Worm (Caenorhabditis elegans) whole organism, young adult: ENCODE measurements around the gene W03A5.1.

Source experiments
- B0261.1 ChIP-seq: sonication (generic microtip); optimal IDR thresholded peaks from 2 replicates; lab custom pipeline; 2016; ENCODE audit warnings: mild to moderate bottlenecking, missing genetic modification characterization, moderate library complexity, missing compliant biosample characterization
- C06A6.2 ChIP-seq: fragments of 200-800 bp; sonication (Bioruptor generic); conservative IDR thresholded peaks from 2 replicates; pipeline ENCODE4 v1.3.6; 2022; ENCODE audit warnings: missing genetic modification characterization, missing compliant biosample characterization
- F10E7.11 ChIP-seq: sonication (generic microtip); optimal IDR thresholded peaks from 2 replicates; lab custom pipeline; 2017; ENCODE audit warnings: mild to moderate bottlenecking, missing genetic modification characterization, moderate library complexity, missing compliant biosample characterization
- F33H1.4 ChIP-seq: fragments of 200-800 bp; sonication (Bioruptor generic); IDR thresholded peaks from 2 replicates; pipeline ENCODE4 v1.3.6; 2022; ENCODE audit warnings: missing genetic modification reagents, missing genetic modification characterization, missing compliant biosample characterization
- F37B4.10 ChIP-seq: fragments of 200-800 bp; sonication (Bioruptor generic); IDR thresholded peaks from 2 replicates; pipeline ENCODE4 v1.3.6; 2022; ENCODE audit warnings: missing genetic modification characterization, missing compliant biosample characterization
- F39B2.1 ChIP-seq: fragments of 200-800 bp; sonication (Bioruptor generic); IDR thresholded peaks from 2 replicates; pipeline ENCODE4 v1.3.6; 2022; ENCODE audit warnings: missing genetic modification reagents, missing genetic modification characterization, missing compliant biosample characterization
- F49E8.2 ChIP-seq: sonication (generic microtip); optimal IDR thresholded peaks from 3 replicates; lab custom pipeline; 2017; ENCODE audit warnings: missing genetic modification characterization, mild to moderate bottlenecking, missing compliant biosample characterization, antibody characterized with exemption, moderate library complexity; ENCODE audit not compliant: insufficient read depth
- K12H6.12 ChIP-seq: fragments of 200-800 bp; sonication (Bioruptor generic); optimal IDR thresholded peaks from 2 replicates; lab custom pipeline; 2018; ENCODE audit warnings: mild to moderate bottlenecking, missing genetic modification characterization, missing compliant biosample characterization
- ama-1 ChIP-seq, 3 experiments: fragments of 150-350 bp in 1 of 3; sonication (generic microtip) in 2 of 3; optimal IDR thresholded peaks; 2 replicates each; lab custom pipeline; 2014 to 2018; ENCODE audit warnings: missing biosample characterization in 2 of 3, missing genetic modification characterization in 2 of 3, missing genetic modification reagents in 2 of 3
- aptf-2 ChIP-seq: fragments of 200-800 bp; sonication (Bioruptor generic); conservative IDR thresholded peaks from 2 replicates; pipeline ENCODE4 v1.3.6; 2022; ENCODE audit warnings: missing genetic modification reagents, missing genetic modification characterization, missing compliant biosample characterization
- atf-7 ChIP-seq: sonication (generic microtip); optimal IDR thresholded peaks from 2 replicates; lab custom pipeline; 2017; ENCODE audit warnings: mild to moderate bottlenecking, missing genetic modification characterization, missing compliant biosample characterization
- attf-3 ChIP-seq: fragments of 200-800 bp; sonication (Bioruptor generic); conservative IDR thresholded peaks from 2 replicates; pipeline ENCODE4 v1.3.6; 2022; ENCODE audit warnings: missing genetic modification reagents, missing genetic modification characterization, missing compliant biosample characterization
- attf-5 ChIP-seq: fragments of 200-800 bp; sonication (Bioruptor generic); optimal IDR thresholded peaks from 2 replicates; lab custom pipeline; 2018; ENCODE audit warnings: mild to moderate bottlenecking, missing genetic modification characterization, missing compliant biosample characterization
- bed-2 ChIP-seq: fragments of 200-800 bp; sonication (Bioruptor generic); IDR thresholded peaks from 2 replicates; pipeline ENCODE4 v1.3.6; 2022; ENCODE audit warnings: missing genetic modification reagents, missing genetic modification characterization, missing compliant biosample characterization
- cebp-2 ChIP-seq: fragments of 200-800 bp; sonication (Bioruptor generic); IDR thresholded peaks from 2 replicates; pipeline ENCODE4 v1.3.6; 2022; ENCODE audit warnings: missing genetic modification characterization, missing compliant biosample characterization
- ceh-79 ChIP-seq: sonication (generic microtip); optimal IDR thresholded peaks from 2 replicates; lab custom pipeline; 2017; ENCODE audit warnings: mild to moderate bottlenecking, missing genetic modification characterization, missing compliant biosample characterization
- ceh-91 ChIP-seq: fragments of 200-800 bp; sonication (Bioruptor generic); IDR thresholded peaks from 2 replicates; pipeline ENCODE4 v1.3.6; 2022; ENCODE audit warnings: missing genetic modification reagents, missing genetic modification characterization, missing compliant biosample characterization
- chd-7 ChIP-seq: sonication (generic microtip); optimal IDR thresholded peaks from 2 replicates; lab custom pipeline; 2016; ENCODE audit warnings: mild to moderate bottlenecking, missing genetic modification characterization, moderate library complexity, missing compliant biosample characterization
- die-1 ChIP-seq: sonication (generic microtip); optimal IDR thresholded peaks from 2 replicates; lab custom pipeline; 2016; ENCODE audit warnings: missing genotype, mild to moderate bottlenecking, missing genetic modification characterization, missing compliant biosample characterization
- dpl-1 ChIP-seq: fragments of 150-350 bp; optimal IDR thresholded peaks from 2 replicates; lab custom pipeline; 2014; ENCODE audit warnings: missing biosample characterization, missing genetic modification reagents, missing genetic modification characterization
- egl-18 ChIP-seq: fragments of 200-800 bp; sonication (Bioruptor generic); IDR thresholded peaks from 2 replicates; pipeline ENCODE4 v1.3.6; 2022; ENCODE audit warnings: missing genetic modification reagents, missing genetic modification characterization, missing compliant biosample characterization
- egrh-3 ChIP-seq: fragments of 200-800 bp; sonication (Bioruptor generic); IDR thresholded peaks from 2 replicates; pipeline ENCODE4 v1.3.6; 2022; ENCODE audit warnings: missing genetic modification reagents, missing genetic modification characterization, missing compliant biosample characterization
- ekl-4 ChIP-seq: fragments of 200-800 bp; sonication (Bioruptor generic); IDR thresholded peaks from 2 replicates; pipeline ENCODE4 v1.3.6; 2022; ENCODE audit warnings: missing genetic modification reagents, missing genetic modification characterization, missing compliant biosample characterization
- hlh-26 ChIP-seq: fragments of 200-800 bp; sonication (Bioruptor generic); conservative IDR thresholded peaks from 2 replicates; pipeline ENCODE4 v1.3.6; 2022; ENCODE audit warnings: missing genetic modification reagents, missing genetic modification characterization, missing compliant biosample characterization
- hmg-1.2 ChIP-seq: fragments of 200-800 bp; sonication (Bioruptor generic); IDR thresholded peaks from 2 replicates; pipeline ENCODE4 v1.3.6; 2022; ENCODE audit warnings: missing genetic modification reagents, missing genetic modification characterization, missing compliant biosample characterization
- hrde-1 ChIP-seq: sonication (generic microtip); optimal IDR thresholded peaks from 2 replicates; lab custom pipeline; 2016; ENCODE audit warnings: missing genetic modification characterization, mild to moderate bottlenecking, missing compliant biosample characterization, moderate library complexity, missing genotype, missing genetic modification reagents, borderline replicate concordance
- hsf-1 ChIP-seq: fragments of 200-800 bp; sonication (Bioruptor generic); IDR thresholded peaks from 2 replicates; pipeline ENCODE4 v1.3.6; 2022; ENCODE audit warnings: missing genetic modification reagents, missing genetic modification characterization, missing compliant biosample characterization
- lag-1 ChIP-seq: fragments of 200-800 bp; sonication (Bioruptor generic); IDR thresholded peaks from 2 replicates; pipeline ENCODE4 v1.3.6; 2022; ENCODE audit warnings: missing genetic modification reagents, missing genetic modification characterization, missing compliant biosample characterization
- lin-40 ChIP-seq: sonication (generic microtip); optimal IDR thresholded peaks from 2 replicates; lab custom pipeline; 2016; ENCODE audit warnings: missing genetic modification characterization, mild to moderate bottlenecking, missing compliant biosample characterization, missing genotype, missing genetic modification reagents
- lin-54 ChIP-seq: fragments of 200-800 bp; sonication (Bioruptor generic); optimal IDR thresholded peaks from 2 replicates; lab custom pipeline; 2018; ENCODE audit warnings: mild to moderate bottlenecking, missing genetic modification characterization, missing compliant biosample characterization
- lsl-1 ChIP-seq: fragments of 200-800 bp; sonication (Bioruptor generic); optimal IDR thresholded peaks from 2 replicates; lab custom pipeline; 2018; ENCODE audit warnings: mild to moderate bottlenecking, missing genetic modification characterization, moderate library complexity, missing compliant biosample characterization
- lsy-27 ChIP-seq: sonication (generic microtip); optimal IDR thresholded peaks from 2 replicates; lab custom pipeline; 2017; ENCODE audit warnings: missing genetic modification characterization, mild to moderate bottlenecking, missing compliant biosample characterization, antibody characterized with exemption, missing genotype, borderline replicate concordance; ENCODE audit not compliant: insufficient read depth
- nfya-1 ChIP-seq: sonication (generic microtip); optimal IDR thresholded peaks from 2 replicates; lab custom pipeline; 2017; ENCODE audit warnings: antibody characterized with exemption, missing compliant biosample characterization, missing genetic modification characterization, borderline replicate concordance; ENCODE audit not compliant: insufficient read depth
- nfya-2 ChIP-seq: fragments of 200-800 bp; sonication (Bioruptor generic); IDR thresholded peaks from 2 replicates; pipeline ENCODE4 v1.3.6; 2022; ENCODE audit warnings: missing genetic modification reagents, missing genetic modification characterization, missing compliant biosample characterization
- pbrm-1 ChIP-seq: fragments of 200-800 bp; sonication (Bioruptor generic); IDR thresholded peaks from 2 replicates; pipeline ENCODE4 v1.3.6; 2022; ENCODE audit warnings: missing genetic modification reagents, missing genetic modification characterization, missing compliant biosample characterization
- pha-4 ChIP-seq: fragments of 150-350 bp; sonication (generic microtip); optimal IDR thresholded peaks from 2 replicates; lab custom pipeline; 2014; ENCODE audit warnings: missing biosample characterization, missing genetic modification reagents, missing genetic modification characterization
- repo-1 ChIP-seq: sonication (generic microtip); optimal IDR thresholded peaks from 2 replicates; lab custom pipeline; 2017; ENCODE audit warnings: mild to moderate bottlenecking, missing genetic modification characterization, missing compliant biosample characterization
- snpc-1.1 ChIP-seq: sonication (generic microtip); optimal IDR thresholded peaks from 2 replicates; lab custom pipeline; 2017; ENCODE audit warnings: missing genetic modification characterization, mild to moderate bottlenecking, missing compliant biosample characterization, antibody characterized with exemption, moderate library complexity, missing genotype, missing genetic modification reagents; ENCODE audit not compliant: insufficient read depth
- snpc-1.3 ChIP-seq: sonication (generic microtip); optimal IDR thresholded peaks from 2 replicates; lab custom pipeline; 2017; ENCODE audit warnings: missing genetic modification characterization, mild to moderate bottlenecking, missing compliant biosample characterization, antibody characterized with exemption, moderate library complexity, missing genotype, missing genetic modification reagents; ENCODE audit not compliant: insufficient read depth
- snpc-4 ChIP-seq, 5 experiments: fragments of 150-350 bp in 1 of 5; sonication (generic microtip) in 4 of 5; optimal IDR thresholded peaks; 2 replicates each; lab custom pipeline; 2014 to 2018; ENCODE audit warnings: missing genetic modification characterization in 5 of 5, missing biosample characterization in 3 of 5, antibody characterized with exemption in 2 of 5, mild to moderate bottlenecking in 2 of 5, missing compliant biosample characterization in 2 of 5, missing genotype in 2 of 5, moderate library complexity in 2 of 5, missing genetic modification reagents in 1 of 5
- tbp1 ChIP-seq: fragments of 200-800 bp; sonication (Bioruptor generic); optimal IDR thresholded peaks from 2 replicates; lab custom pipeline; 2018; ENCODE audit warnings: mild to moderate bottlenecking, missing genetic modification characterization, missing compliant biosample characterization
- ztf-26 ChIP-seq: sonication (generic microtip); optimal IDR thresholded peaks from 2 replicates; lab custom pipeline; 2017; ENCODE audit warnings: missing genetic modification characterization, missing compliant biosample characterization

Gene W03A5.1

DNA sequence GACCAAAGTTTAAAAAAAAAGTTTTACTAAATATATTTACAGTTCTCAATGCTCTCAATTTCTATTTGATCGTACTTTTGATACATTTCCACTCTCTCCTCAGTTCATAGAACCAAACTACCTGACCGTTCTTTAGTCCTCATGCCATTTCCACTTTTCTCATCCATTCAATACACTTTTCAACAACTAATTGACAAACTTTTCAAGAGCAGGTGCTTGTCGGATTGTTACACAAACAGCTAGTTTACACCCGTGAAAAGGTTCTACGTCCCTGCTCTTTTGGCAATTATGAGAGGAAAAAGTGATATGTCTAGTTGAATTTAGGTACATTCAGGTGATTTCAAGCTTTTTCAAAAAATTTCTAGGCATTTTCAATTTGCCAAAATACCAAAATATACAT is 10.2 kb downstream of the W03A5.1 start:
- TF ChIP-seq hsf-1 (GFP tag; lab: Robert Waterston, UW) = no peak
- TF ChIP-seq egl-18 (GFP tag; lab: Robert Waterston, UW) = no peak
- TF ChIP-seq snpc-4 (GFP tag; optimal IDR thresholded peaks at IDR 0.05; lab: Kevin White, UChicago) = no peak
- no peak for TF ChIP-seq snpc-4 (tag; optimal IDR thresholded peaks at IDR 0.05; lab: Kevin White, UChicago)
- no peak for TF ChIP-seq attf-5 (GFP tag; lab: Kevin White, UChicago)
- TF ChIP-seq C06A6.2 (GFP tag; lab: Robert Waterston, UW) = no peak
- TF ChIP-seq hrde-1 (tag; lab: Kevin White, UChicago) = no peak
- no peak for TF ChIP-seq F37B4.10 (GFP tag; lab: Robert Waterston, UW)
- TF ChIP-seq repo-1 (tag; lab: Kevin White, UChicago) = no peak
- no peak for TF ChIP-seq lag-1 (GFP tag; lab: Robert Waterston, UW)
- no peak for TF ChIP-seq lsl-1 (GFP tag; lab: Kevin White, UChicago)
- no peak for TF ChIP-seq nfya-1 (tag; lab: Kevin White, UChicago)
- no peak for TF ChIP-seq ama-1 (optimal IDR thresholded peaks at IDR 0.05; lab: Kevin White, UChicago)
- TF ChIP-seq ama-1 (GFP tag; optimal IDR thresholded peaks at IDR 0.05; lab: Kevin White, UChicago) = no peak
- no peak for TF ChIP-seq snpc-1.1 (tag; lab: Kevin White, UChicago)
- no peak for TF ChIP-seq K12H6.12 (tag; lab: Kevin White, UChicago)
- no peak for TF ChIP-seq hmg-1.2 (GFP tag; lab: Robert Waterston, UW)
- no peak for TF ChIP-seq tbp1
- no peak for TF ChIP-seq pha-4

DNA sequence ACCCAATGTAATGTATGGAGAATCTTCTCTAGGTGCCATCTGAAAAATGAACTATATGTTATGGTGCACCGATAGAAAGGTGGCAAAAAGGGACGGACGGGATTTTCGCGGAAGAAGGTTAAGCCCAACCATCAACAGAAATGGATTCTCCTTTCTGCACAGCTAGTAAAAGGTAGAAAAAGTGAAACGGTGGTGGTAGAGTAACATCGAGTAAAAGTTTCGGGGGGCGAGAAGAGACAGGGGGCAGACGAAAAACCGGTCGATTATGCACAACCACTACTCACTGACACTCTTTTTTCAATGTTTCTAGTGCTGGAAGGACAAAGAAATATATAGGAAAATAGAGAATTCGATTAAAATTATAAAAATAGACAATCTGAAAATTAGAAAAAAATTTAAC is 11.8 kb downstream of the W03A5.1 start:
- TF ChIP-seq pha-4 (no peak), egrh-3 (GFP tag; lab: Robert Waterston, UW) (no peak), attf-3 (GFP tag; lab: Robert Waterston, UW) (no peak), snpc-1.3 (tag; lab: Kevin White, UChicago) (no peak), ceh-79 (tag; lab: Kevin White, UChicago) (no peak), dpl-1 (GFP tag; lab: Kevin White, UChicago) (no peak)

- TF ChIP-seq snpc-1.1 (tag; lab: Kevin White, UChicago) = no peak
- no peak for TF ChIP-seq pbrm-1 (GFP tag; lab: Robert Waterston, UW)
- no peak for TF ChIP-seq hlh-26
- no peak for TF ChIP-seq bed-2 (GFP tag; lab: Robert Waterston, UW)
- TF ChIP-seq cebp-2 (GFP tag; lab: Robert Waterston, UW) = no peak
- TF ChIP-seq lin-54 (GFP tag; lab: Kevin White, UChicago) = no peak
- TF ChIP-seq F33H1.4 = no peak
- no peak for TF ChIP-seq aptf-2 (GFP tag; lab: Robert Waterston, UW)
- no peak for TF ChIP-seq F49E8.2 (tag; lab: Kevin White, UChicago)
- no peak for TF ChIP-seq F39B2.1 (GFP tag; lab: Robert Waterston, UW)
- no peak for TF ChIP-seq F10E7.11 (tag; lab: Kevin White, UChicago)
- TF ChIP-seq lag-1 (GFP tag; lab: Robert Waterston, UW) = no peak
Observed at ce11 chrIII:5420276-5420675, 12.6 kb downstream of the W03A5.1 start.

ce11 chrIII:5421406-5421805 is 13.7 kb downstream of the W03A5.1 start:
- no peak for TF ChIP-seq chd-7 (tag; lab: Kevin White, UChicago)
- TF ChIP-seq F33H1.4 = no peak
- no peak for TF ChIP-seq F39B2.1 (GFP tag; lab: Robert Waterston, UW)
- no peak for TF ChIP-seq atf-7 (tag; lab: Kevin White, UChicago)
- no peak for TF ChIP-seq ekl-4 (GFP tag; lab: Robert Waterston, UW)
- peak; percentile 65; the same call in 1 of the 2 replicates for TF ChIP-seq hmg-1.2 (GFP tag; lab: Robert Waterston, UW)
- TF ChIP-seq B0261.1 = no peak
- no peak for TF ChIP-seq die-1 (tag; lab: Kevin White, UChicago)
- no peak for TF ChIP-seq ceh-79 (tag; lab: Kevin White, UChicago)
- TF ChIP-seq lsy-27 (tag; lab: Kevin White, UChicago) = no peak
- peak; percentile 4 for TF ChIP-seq ztf-26
- no peak for TF ChIP-seq nfya-2 (GFP tag; lab: Robert Waterston, UW)
- TF ChIP-seq lin-40 (tag; lab: Kevin White, UChicago) = peak; percentile 4
- TF ChIP-seq ceh-91 (GFP tag; lab: Robert Waterston, UW) = no peak
